Worm (Caenorhabditis elegans) whole organism, L4 larva: ENCODE results near the gene F41E6.17.

Source experiments
- D1046.2 ChIP-seq: fragments of 200-800 bp; sonication (Bioruptor generic); IDR thresholded peaks from 2 replicates; pipeline ENCODE4 v1.3.6; 2022; ENCODE audit warnings: missing genetic modification characterization, missing compliant biosample characterization
- F49E8.2 ChIP-seq: sonication (generic microtip); optimal IDR thresholded peaks from 2 replicates; lab custom pipeline; 2016; ENCODE audit warnings: missing compliant biosample characterization, mild to moderate bottlenecking, missing genetic modification characterization, borderline replicate concordance
- T20F7.1 ChIP-seq: fragments of 200-800 bp; sonication (Bioruptor generic); optimal IDR thresholded peaks from 2 replicates; lab custom pipeline; 2018; ENCODE audit warnings: mild to moderate bottlenecking, missing genetic modification characterization, missing compliant biosample characterization
- T26A8.4 ChIP-seq: fragments of 200-800 bp; sonication (Bioruptor generic); IDR thresholded peaks from 2 replicates; pipeline ENCODE4 v1.3.6; 2022; ENCODE audit warnings: missing genetic modification characterization, missing compliant biosample characterization
- Y105C5A.15 ChIP-seq: fragments of 200-800 bp; sonication (Bioruptor generic); IDR thresholded peaks from 2 replicates; pipeline ENCODE4 v1.3.6; 2022; ENCODE audit warnings: missing genetic modification characterization, missing compliant biosample characterization
- ZK337.2 ChIP-seq: fragments of 200-800 bp; sonication (Bioruptor generic); IDR thresholded peaks from 2 replicates; pipeline ENCODE4 v1.3.6; 2022; ENCODE audit warnings: missing genetic modification reagents, missing genetic modification characterization, missing compliant biosample characterization
- aha-1 ChIP-seq: fragments of 150-350 bp; peaks from one replicate; lab custom pipeline; 2014; ENCODE audit warnings: missing biosample characterization, missing genetic modification characterization
- ama-1 ChIP-seq: fragments of 150-350 bp; optimal IDR thresholded peaks from 2 replicates; lab custom pipeline; 2014; ENCODE audit warnings: inconsistent platforms, mixed read lengths
- arid-1 ChIP-seq: fragments of 200-800 bp; sonication (Bioruptor generic); conservative IDR thresholded peaks from 2 replicates; pipeline ENCODE4 v1.3.6; 2022; ENCODE audit warnings: missing genetic modification reagents, missing genetic modification characterization, missing compliant biosample characterization
- ceh-20 ChIP-seq: fragments of 200-800 bp; sonication (Bioruptor generic); IDR thresholded peaks from 2 replicates; pipeline ENCODE4 v1.3.6; 2022; ENCODE audit warnings: missing genetic modification reagents, missing genetic modification characterization, missing compliant biosample characterization
- ceh-28 ChIP-seq: fragments of 150-350 bp; optimal IDR thresholded peaks from 2 replicates; lab custom pipeline; 2014; ENCODE audit warnings: missing biosample characterization, missing genetic modification reagents, missing genetic modification characterization
- ceh-62 ChIP-seq: sonication (generic microtip); optimal IDR thresholded peaks from 2 replicates; lab custom pipeline; 2017; ENCODE audit warnings: missing biosample characterization, missing genetic modification characterization
- daf-19 ChIP-seq: fragments of 200-800 bp; sonication (Bioruptor generic); conservative IDR thresholded peaks from 2 replicates; pipeline ENCODE4 v1.3.6; 2022; ENCODE audit warnings: missing genetic modification characterization, missing compliant biosample characterization
- dmd-6 ChIP-seq: fragments of 200-800 bp; sonication (Bioruptor generic); IDR thresholded peaks from 2 replicates; pipeline ENCODE4 v1.3.6; 2022; ENCODE audit warnings: missing genetic modification reagents, missing genetic modification characterization, missing compliant biosample characterization
- dmd-8 ChIP-seq: fragments of 200-800 bp; sonication (Bioruptor generic); IDR thresholded peaks from 2 replicates; pipeline ENCODE4 v1.3.6; 2022; ENCODE audit warnings: missing genetic modification characterization, missing compliant biosample characterization
- dmd-9 ChIP-seq: fragments of 200-800 bp; sonication (Bioruptor generic); IDR thresholded peaks from 2 replicates; pipeline ENCODE4 v1.3.6; 2022; ENCODE audit warnings: missing genetic modification reagents, missing genetic modification characterization, missing compliant biosample characterization
- dve-1 ChIP-seq: sonication (generic microtip); optimal IDR thresholded peaks from 2 replicates; lab custom pipeline; 2017; ENCODE audit warnings: antibody characterized with exemption, mild to moderate bottlenecking, missing genetic modification characterization, missing compliant biosample characterization; ENCODE audit not compliant: insufficient read depth
- egl-27 ChIP-seq: sonication (generic microtip); optimal IDR thresholded peaks from 3 replicates; lab custom pipeline; 2017; ENCODE audit warnings: missing biosample characterization, missing genetic modification reagents, missing genetic modification characterization
- fos-1 ChIP-seq: fragments of 150-350 bp; optimal IDR thresholded peaks from 2 replicates; lab custom pipeline; 2014; ENCODE audit warnings: missing biosample characterization, missing genetic modification characterization
- hif-1 ChIP-seq, 2 experiments: sonication (generic microtip); optimal IDR thresholded peaks; 2 replicates each; lab custom pipeline; 2016 to 2017; ENCODE audit warnings: missing compliant biosample characterization in 2 of 2, missing genetic modification characterization in 2 of 2, missing genetic modification reagents in 2 of 2, missing genotype in 2 of 2, mild to moderate bottlenecking in 1 of 2
- hlh-11 ChIP-seq: fragments of 200-800 bp; sonication (Bioruptor generic); optimal IDR thresholded peaks from 2 replicates; lab custom pipeline; 2018; ENCODE audit warnings: mild to moderate bottlenecking, missing genetic modification characterization, missing compliant biosample characterization
- hlh-30 ChIP-seq: sonication (generic microtip); optimal IDR thresholded peaks from 2 replicates; lab custom pipeline; 2017; ENCODE audit warnings: antibody characterized with exemption, mild to moderate bottlenecking, missing genetic modification characterization, missing compliant biosample characterization; ENCODE audit not compliant: insufficient read depth
- hmg-1.1 ChIP-seq: fragments of 200-800 bp; sonication (Bioruptor generic); IDR thresholded peaks from 2 replicates; pipeline ENCODE4 v1.3.6; 2022; ENCODE audit warnings: missing genetic modification reagents, missing genetic modification characterization, missing compliant biosample characterization
- lin-29 ChIP-seq: fragments of 200-800 bp; sonication (Bioruptor generic); IDR thresholded peaks from 2 replicates; pipeline ENCODE4 v1.3.6; 2022; ENCODE audit warnings: missing genetic modification reagents, missing genetic modification characterization, missing compliant biosample characterization
- lin-38 ChIP-seq: fragments of 200-800 bp; sonication (Bioruptor generic); IDR thresholded peaks from 2 replicates; pipeline ENCODE4 v1.3.6; 2022; ENCODE audit warnings: missing genetic modification reagents, missing genetic modification characterization, missing compliant biosample characterization
- lir-3 ChIP-seq: sonication (generic microtip); optimal IDR thresholded peaks from 2 replicates; lab custom pipeline; 2016; ENCODE audit warnings: mild to moderate bottlenecking, missing genetic modification characterization, missing compliant biosample characterization
- madf-9 ChIP-seq: fragments of 200-800 bp; sonication (Bioruptor generic); conservative IDR thresholded peaks from 2 replicates; pipeline ENCODE4 v1.3.6; 2022; ENCODE audit warnings: missing genetic modification reagents, missing genetic modification characterization, missing compliant biosample characterization
- mdl-1 ChIP-seq, 2 experiments: fragments of 150-350 bp in 1 of 2; sonication (generic microtip) in 1 of 2; optimal IDR thresholded peaks; 2 replicates each; lab custom pipeline; 2014 to 2017; ENCODE audit warnings: missing biosample characterization in 2 of 2, missing genetic modification characterization in 2 of 2
- mep-1 ChIP-seq: fragments of 150-350 bp; sonication (generic microtip); optimal IDR thresholded peaks from 3 replicates; lab custom pipeline; 2014; ENCODE audit warnings: missing biosample characterization, missing genetic modification characterization
- mes-2 ChIP-seq: sonication (generic microtip); optimal IDR thresholded peaks from 2 replicates; lab custom pipeline; 2016; ENCODE audit warnings: missing genotype, mild to moderate bottlenecking, missing genetic modification characterization, missing compliant biosample characterization; ENCODE audit not compliant: poor library complexity, severe bottlenecking
- mxl-3 ChIP-seq: fragments of 200-800 bp; sonication (Bioruptor generic); optimal IDR thresholded peaks from 2 replicates; lab custom pipeline; 2018; ENCODE audit warnings: mild to moderate bottlenecking, missing genetic modification characterization, missing compliant biosample characterization
- nhr-10 ChIP-seq: fragments of 150-350 bp; optimal IDR thresholded peaks from 2 replicates; lab custom pipeline; 2014; ENCODE audit warnings: missing biosample characterization, missing genetic modification characterization
- nhr-102 ChIP-seq: sonication (generic microtip); optimal IDR thresholded peaks from 2 replicates; lab custom pipeline; 2016; ENCODE audit warnings: mild to moderate bottlenecking, missing genetic modification characterization, moderate library complexity, missing compliant biosample characterization
- nhr-11 ChIP-seq: fragments of 150-350 bp; optimal IDR thresholded peaks from 2 replicates; lab custom pipeline; 2014; ENCODE audit warnings: missing biosample characterization, missing genetic modification characterization
- nhr-25 ChIP-seq: sonication (generic microtip); optimal IDR thresholded peaks from 2 replicates; lab custom pipeline; 2017; ENCODE audit warnings: missing genetic modification characterization, mild to moderate bottlenecking, missing compliant biosample characterization, antibody characterized with exemption, moderate library complexity, borderline replicate concordance; ENCODE audit not compliant: insufficient read depth
- nhr-28 ChIP-seq: fragments of 150-350 bp; optimal IDR thresholded peaks from 2 replicates; lab custom pipeline; 2014; ENCODE audit warnings: missing biosample characterization, missing genetic modification characterization
- nhr-41 ChIP-seq: fragments of 200-800 bp; sonication (Bioruptor generic); IDR thresholded peaks from 2 replicates; pipeline ENCODE4 v1.3.6; 2022; ENCODE audit warnings: missing genetic modification reagents, missing genetic modification characterization, missing compliant biosample characterization
- nhr-48 ChIP-seq: sonication (generic microtip); optimal IDR thresholded peaks from 2 replicates; lab custom pipeline; 2016; ENCODE audit warnings: mild to moderate bottlenecking, missing genetic modification characterization, missing compliant biosample characterization
- nhr-76 ChIP-seq: fragments of 150-350 bp; optimal IDR thresholded peaks from 2 replicates; lab custom pipeline; 2014; ENCODE audit warnings: missing biosample characterization, missing genetic modification characterization
- php-3 ChIP-seq: fragments of 200-800 bp; sonication (Bioruptor generic); IDR thresholded peaks from 2 replicates; pipeline ENCODE4 v1.3.6; 2022; ENCODE audit warnings: missing genetic modification reagents, missing genetic modification characterization, missing compliant biosample characterization
- pqm-1 ChIP-seq: sonication (generic microtip); optimal IDR thresholded peaks from 2 replicates; lab custom pipeline; 2017; ENCODE audit warnings: missing biosample characterization, missing genetic modification characterization
- rbr-2 ChIP-seq: sonication (generic microtip); optimal IDR thresholded peaks from 2 replicates; lab custom pipeline; 2016; ENCODE audit warnings: missing genotype, missing genetic modification characterization, missing compliant biosample characterization
- saeg-2 ChIP-seq: fragments of 200-800 bp; sonication (Bioruptor generic); IDR thresholded peaks from 2 replicates; pipeline ENCODE4 v1.3.6; 2022; ENCODE audit warnings: missing genetic modification reagents, missing genetic modification characterization, missing compliant biosample characterization
- set-16 ChIP-seq: fragments of 200-800 bp; sonication (Bioruptor generic); IDR thresholded peaks from 2 replicates; pipeline ENCODE4 v1.3.6; 2022; ENCODE audit warnings: missing genetic modification reagents, missing genetic modification characterization, missing compliant biosample characterization
- snpc-4 ChIP-seq: fragments of 150-350 bp; optimal IDR thresholded peaks from 2 replicates; lab custom pipeline; 2014; ENCODE audit warnings: missing biosample characterization, missing genetic modification characterization
- tra-1 ChIP-seq: fragments of 200-800 bp; sonication (Bioruptor generic); IDR thresholded peaks from 2 replicates; pipeline ENCODE4 v1.3.6; 2022; ENCODE audit warnings: missing genetic modification reagents, missing genetic modification characterization, missing compliant biosample characterization
- unc-39 ChIP-seq: sonication (generic microtip); optimal IDR thresholded peaks from 2 replicates; lab custom pipeline; 2017; ENCODE audit warnings: missing biosample characterization, missing genetic modification characterization
- ztf-11 ChIP-seq: fragments of 150-350 bp; optimal IDR thresholded peaks from 2 replicates; lab custom pipeline; 2014; ENCODE audit warnings: missing biosample characterization, missing genetic modification characterization

The F41E6.17 gene

ce11 chrV:8660475-8660874, 36.6 kb downstream of the F41E6.17 start:
- TF ChIP-seq mes-2 (tag; lab: Kevin White, UChicago) (peak; percentile 19), madf-9 (GFP tag; lab: Robert Waterston, UW) (peak; percentile 48; the same call in 1 of the 2 replicates), aha-1 (tag; lab: Kevin White, UChicago) (peak; percentile 6), hlh-30 (tag; lab: Kevin White, UChicago) (peak; percentile 62), hlh-11 (tag; lab: Kevin White, UChicago) (peak; percentile 54), mdl-1 (tag; optimal IDR thresholded peaks at IDR 0.05; lab: Kevin White, UChicago) (peak in 1 of 2 experiments; percentile 7), nhr-28 (tag; lab: Kevin White, UChicago) (peak; percentile 8), ztf-11 (no peak), lir-3 (tag; lab: Kevin White, UChicago) (no peak), mxl-3 (peak; percentile 77), set-16 (0 out of 2 replicates have a peak, but pooled peaks have one; percentile 18), nhr-11 (no peak)

- TF ChIP-seq nhr-25 (peak; percentile 36), dmd-8 (GFP tag; lab: Robert Waterston, UW) (no peak), tra-1 (GFP tag; lab: Robert Waterston, UW) (peak; percentile 76), php-3 (GFP tag; lab: Robert Waterston, UW) (peak; percentile 95), dmd-9 (GFP tag; lab: Robert Waterston, UW) (no peak), hif-1 (tag; optimal IDR thresholded peaks at IDR 0.05; lab: Kevin White, UChicago) (no peak), T20F7.1 (GFP tag; lab: Kevin White, UChicago) (no peak), D1046.2 (GFP tag; lab: Robert Waterston, UW) (peak; percentile 12; the same call in 1 of the 2 replicates), ZK337.2 (no peak), dve-1 (peak; percentile 82), arid-1 (no peak), nhr-41 (GFP tag; lab: Robert Waterston, UW) (peak; percentile 69), Y105C5A.15 (no peak), egl-27 (tag; lab: Kevin White, UChicago) (no peak), hmg-1.1 (peak; percentile 32; the same call in 1 of the 2 replicates), snpc-4 (no peak), nhr-76 (no peak), mep-1 (tag; lab: Kevin White, UChicago) (peak; percentile 47), ceh-62 (tag; lab: Kevin White, UChicago) (no peak), lir-3 (tag; lab: Kevin White, UChicago) (no peak), nhr-48 (tag; lab: Kevin White, UChicago) (peak; percentile 69), fos-1 (no peak), T26A8.4 (GFP tag; lab: Robert Waterston, UW) (0 out of 2 replicates have a peak, but pooled peaks have one; percentile 27), ceh-28 (no peak), daf-19 (GFP tag; lab: Robert Waterston, UW) (no peak), lin-38 (GFP tag; lab: Robert Waterston, UW) (no peak), dmd-6 (GFP tag; lab: Robert Waterston, UW) (peak; percentile 89), unc-39 (tag; lab: Kevin White, UChicago) (no peak), nhr-28 (tag; lab: Kevin White, UChicago) (peak; percentile 32), ceh-20 (peak; percentile 47; the same call in 1 of the 2 replicates), hlh-11 (tag; lab: Kevin White, UChicago) (peak; percentile 86), nhr-102 (tag; lab: Kevin White, UChicago) (peak; percentile 54), madf-9 (GFP tag; lab: Robert Waterston, UW) (no peak), pqm-1 (tag; lab: Kevin White, UChicago) (peak; percentile 85), nhr-11 (no peak), ama-1 (lab: Kevin White, UChicago) (no peak), saeg-2 (GFP tag; lab: Robert Waterston, UW) (no peak), rbr-2 (tag; lab: Kevin White, UChicago) (no peak), F49E8.2 (tag; lab: Kevin White, UChicago) (no peak), nhr-10 (no peak), lin-29 (GFP tag; lab: Robert Waterston, UW) (no peak)
Measured at ce11 chrV:8661241-8661954, 37.5 kb downstream of the F41E6.17 start.
